Worm (Caenorhabditis elegans) whole organism, young adult: ENCODE data around the gene C06H2.7.

Experiments used
- B0019.2 ChIP-seq: fragments of 200-800 bp; sonication (Bioruptor generic); conservative IDR thresholded peaks from 2 replicates; pipeline ENCODE4 v1.3.6; 2022; ENCODE audit warnings: missing genetic modification reagents, missing genetic modification characterization, missing compliant biosample characterization
- B0035.1 ChIP-seq: sonication (generic microtip); optimal IDR thresholded peaks from 2 replicates; lab custom pipeline; 2016; ENCODE audit warnings: missing genetic modification characterization, mild to moderate bottlenecking, missing compliant biosample characterization, missing genotype, missing genetic modification reagents
- F10E7.11 ChIP-seq: sonication (generic microtip); optimal IDR thresholded peaks from 2 replicates; lab custom pipeline; 2017; ENCODE audit warnings: mild to moderate bottlenecking, missing genetic modification characterization, moderate library complexity, missing compliant biosample characterization
- F22D6.2 ChIP-seq: sonication (generic microtip); optimal IDR thresholded peaks from 2 replicates; lab custom pipeline; 2016; ENCODE audit warnings: mild to moderate bottlenecking, missing genetic modification characterization, missing compliant biosample characterization
- F33H1.4 ChIP-seq: fragments of 200-800 bp; sonication (Bioruptor generic); IDR thresholded peaks from 2 replicates; pipeline ENCODE4 v1.3.6; 2022; ENCODE audit warnings: missing genetic modification reagents, missing genetic modification characterization, missing compliant biosample characterization
- F37B4.10 ChIP-seq: fragments of 200-800 bp; sonication (Bioruptor generic); IDR thresholded peaks from 2 replicates; pipeline ENCODE4 v1.3.6; 2022; ENCODE audit warnings: missing genetic modification characterization, missing compliant biosample characterization
- T26A5.8 ChIP-seq: sonication (generic microtip); optimal IDR thresholded peaks from 2 replicates; lab custom pipeline; 2016; ENCODE audit warnings: missing genetic modification characterization, missing compliant biosample characterization
- Y53F4B.3 ChIP-seq: fragments of 200-800 bp; sonication (Bioruptor generic); IDR thresholded peaks from 2 replicates; pipeline ENCODE4 v1.3.6; 2022; ENCODE audit warnings: missing genetic modification reagents, missing genetic modification characterization, missing compliant biosample characterization
- Y53G8AR.9 ChIP-seq: fragments of 200-800 bp; sonication (Bioruptor generic); conservative IDR thresholded peaks from 2 replicates; pipeline ENCODE4 v1.3.6; 2022; ENCODE audit warnings: missing genetic modification reagents, missing genetic modification characterization, missing compliant biosample characterization
- Y79H2A.3 ChIP-seq: fragments of 200-800 bp; sonication (Bioruptor generic); conservative IDR thresholded peaks from 2 replicates; pipeline ENCODE4 v1.3.6; 2022; ENCODE audit warnings: missing genetic modification reagents, missing genetic modification characterization, missing compliant biosample characterization
- akir-1 ChIP-seq: fragments of 200-800 bp; sonication (Bioruptor generic); optimal IDR thresholded peaks from 2 replicates; lab custom pipeline; 2018; ENCODE audit warnings: mild to moderate bottlenecking, missing genetic modification characterization, moderate library complexity, missing compliant biosample characterization
- athp-1 ChIP-seq: sonication (generic microtip); optimal IDR thresholded peaks from 2 replicates; lab custom pipeline; 2017; ENCODE audit warnings: mild to moderate bottlenecking, missing genetic modification characterization, missing compliant biosample characterization
- attf-5 ChIP-seq: fragments of 200-800 bp; sonication (Bioruptor generic); optimal IDR thresholded peaks from 2 replicates; lab custom pipeline; 2018; ENCODE audit warnings: mild to moderate bottlenecking, missing genetic modification characterization, missing compliant biosample characterization
- bed-1 ChIP-seq: fragments of 200-800 bp; sonication (Bioruptor generic); IDR thresholded peaks from 2 replicates; pipeline ENCODE4 v1.3.6; 2022; ENCODE audit warnings: missing genetic modification reagents, missing genetic modification characterization, missing compliant biosample characterization
- bed-2 ChIP-seq: fragments of 200-800 bp; sonication (Bioruptor generic); IDR thresholded peaks from 2 replicates; pipeline ENCODE4 v1.3.6; 2022; ENCODE audit warnings: missing genetic modification reagents, missing genetic modification characterization, missing compliant biosample characterization
- ccch-3 ChIP-seq: fragments of 200-800 bp; sonication (Bioruptor generic); optimal IDR thresholded peaks from 2 replicates; lab custom pipeline; 2018; ENCODE audit warnings: mild to moderate bottlenecking, missing genetic modification characterization, missing compliant biosample characterization
- cebp-2 ChIP-seq: fragments of 200-800 bp; sonication (Bioruptor generic); IDR thresholded peaks from 2 replicates; pipeline ENCODE4 v1.3.6; 2022; ENCODE audit warnings: missing genetic modification characterization, missing compliant biosample characterization
- ceh-100 ChIP-seq: fragments of 200-800 bp; sonication (Bioruptor generic); IDR thresholded peaks from 2 replicates; pipeline ENCODE4 v1.3.6; 2022; ENCODE audit warnings: missing genetic modification reagents, missing genetic modification characterization, missing compliant biosample characterization
- dox-1 ChIP-seq: fragments of 200-800 bp; sonication (Bioruptor generic); IDR thresholded peaks from 2 replicates; pipeline ENCODE4 v1.3.6; 2022; ENCODE audit warnings: missing genetic modification reagents, missing genetic modification characterization, missing compliant biosample characterization
- dpff-1 ChIP-seq: sonication (generic microtip); optimal IDR thresholded peaks from 2 replicates; lab custom pipeline; 2017; ENCODE audit warnings: mild to moderate bottlenecking, missing genetic modification characterization, missing compliant biosample characterization
- ekl-4 ChIP-seq: fragments of 200-800 bp; sonication (Bioruptor generic); IDR thresholded peaks from 2 replicates; pipeline ENCODE4 v1.3.6; 2022; ENCODE audit warnings: missing genetic modification reagents, missing genetic modification characterization, missing compliant biosample characterization
- fkh-3 ChIP-seq: sonication (generic microtip); optimal IDR thresholded peaks from 2 replicates; lab custom pipeline; 2016; ENCODE audit warnings: mild to moderate bottlenecking, missing genetic modification characterization, missing compliant biosample characterization
- hlh-12 ChIP-seq: sonication (generic microtip); optimal IDR thresholded peaks from 2 replicates; lab custom pipeline; 2016; ENCODE audit warnings: missing genetic modification characterization, missing compliant biosample characterization
- hmg-1.2 ChIP-seq: fragments of 200-800 bp; sonication (Bioruptor generic); IDR thresholded peaks from 2 replicates; pipeline ENCODE4 v1.3.6; 2022; ENCODE audit warnings: missing genetic modification reagents, missing genetic modification characterization, missing compliant biosample characterization
- lag-1 ChIP-seq: fragments of 200-800 bp; sonication (Bioruptor generic); IDR thresholded peaks from 2 replicates; pipeline ENCODE4 v1.3.6; 2022; ENCODE audit warnings: missing genetic modification reagents, missing genetic modification characterization, missing compliant biosample characterization
- let-607 ChIP-seq, 2 experiments: fragments of 200-800 bp in 1 of 2; sonication (Bioruptor generic) in 1 of 2; sonication (generic microtip) in 1 of 2; optimal IDR thresholded peaks; 2 replicates each; lab custom pipeline; 2016 to 2018; ENCODE audit warnings: mild to moderate bottlenecking in 2 of 2, missing compliant biosample characterization in 2 of 2, missing genetic modification characterization in 2 of 2, moderate library complexity in 2 of 2, missing genotype in 1 of 2
- lin-26 ChIP-seq: fragments of 200-800 bp; sonication (Bioruptor generic); IDR thresholded peaks from 2 replicates; pipeline ENCODE4 v1.3.6; 2022; ENCODE audit warnings: missing genetic modification reagents, missing genetic modification characterization, missing compliant biosample characterization
- lir-1 ChIP-seq: fragments of 200-800 bp; sonication (Bioruptor generic); conservative IDR thresholded peaks from 2 replicates; pipeline ENCODE4 v1.3.6; 2022; ENCODE audit warnings: missing genetic modification reagents, missing genetic modification characterization, missing compliant biosample characterization
- lsy-27 ChIP-seq: sonication (generic microtip); optimal IDR thresholded peaks from 2 replicates; lab custom pipeline; 2017; ENCODE audit warnings: missing genetic modification characterization, mild to moderate bottlenecking, missing compliant biosample characterization, antibody characterized with exemption, missing genotype, borderline replicate concordance; ENCODE audit not compliant: insufficient read depth
- mcd-1 ChIP-seq: fragments of 200-800 bp; sonication (Bioruptor generic); IDR thresholded peaks from 2 replicates; pipeline ENCODE4 v1.3.6; 2022; ENCODE audit warnings: missing genetic modification reagents, missing genetic modification characterization, missing compliant biosample characterization
- mel-28 ChIP-seq: sonication (generic microtip); optimal IDR thresholded peaks from 2 replicates; lab custom pipeline; 2016; ENCODE audit warnings: borderline replicate concordance, mild to moderate bottlenecking, missing genetic modification characterization, missing compliant biosample characterization
- mes-4 ChIP-seq: sonication (generic microtip); optimal IDR thresholded peaks from 2 replicates; lab custom pipeline; 2016; ENCODE audit warnings: missing genotype, missing genetic modification characterization, missing compliant biosample characterization
- nhr-27 ChIP-seq: fragments of 200-800 bp; sonication (Bioruptor generic); optimal IDR thresholded peaks from 2 replicates; lab custom pipeline; 2018; ENCODE audit warnings: mild to moderate bottlenecking, missing genetic modification characterization, moderate library complexity, missing compliant biosample characterization
- nhr-80 ChIP-seq: sonication (generic microtip); optimal IDR thresholded peaks from 2 replicates; lab custom pipeline; 2016; ENCODE audit warnings: missing genetic modification characterization, missing compliant biosample characterization
- nhr-90 ChIP-seq: sonication (generic microtip); optimal IDR thresholded peaks from 2 replicates; lab custom pipeline; 2016; ENCODE audit warnings: missing genotype, mild to moderate bottlenecking, missing genetic modification characterization, missing compliant biosample characterization
- pbrm-1 ChIP-seq: fragments of 200-800 bp; sonication (Bioruptor generic); IDR thresholded peaks from 2 replicates; pipeline ENCODE4 v1.3.6; 2022; ENCODE audit warnings: missing genetic modification reagents, missing genetic modification characterization, missing compliant biosample characterization
- repo-1 ChIP-seq: sonication (generic microtip); optimal IDR thresholded peaks from 2 replicates; lab custom pipeline; 2017; ENCODE audit warnings: mild to moderate bottlenecking, missing genetic modification characterization, missing compliant biosample characterization
- snpc-1.1 ChIP-seq: sonication (generic microtip); optimal IDR thresholded peaks from 2 replicates; lab custom pipeline; 2017; ENCODE audit warnings: missing genetic modification characterization, mild to moderate bottlenecking, missing compliant biosample characterization, antibody characterized with exemption, moderate library complexity, missing genotype, missing genetic modification reagents; ENCODE audit not compliant: insufficient read depth
- snpc-4 ChIP-seq, 5 experiments: fragments of 150-350 bp in 1 of 5; sonication (generic microtip) in 4 of 5; optimal IDR thresholded peaks; 2 replicates each; lab custom pipeline; 2014 to 2018; ENCODE audit warnings: missing genetic modification characterization in 5 of 5, missing biosample characterization in 3 of 5, antibody characterized with exemption in 2 of 5, mild to moderate bottlenecking in 2 of 5, missing compliant biosample characterization in 2 of 5, missing genotype in 2 of 5, moderate library complexity in 2 of 5, missing genetic modification reagents in 1 of 5
- tbp1 ChIP-seq: fragments of 200-800 bp; sonication (Bioruptor generic); optimal IDR thresholded peaks from 2 replicates; lab custom pipeline; 2018; ENCODE audit warnings: mild to moderate bottlenecking, missing genetic modification characterization, missing compliant biosample characterization
- tlf-1 ChIP-seq: fragments of 200-800 bp; sonication (Bioruptor generic); optimal IDR thresholded peaks from 2 replicates; lab custom pipeline; 2018; ENCODE audit warnings: mild to moderate bottlenecking, missing genetic modification characterization, missing compliant biosample characterization
- unc-62 ChIP-seq: fragments of 150-350 bp; optimal IDR thresholded peaks from 2 replicates; lab custom pipeline; 2014; ENCODE audit warnings: missing biosample characterization, missing genetic modification reagents, missing genetic modification characterization
- zfh-2 ChIP-seq: fragments of 200-800 bp; sonication (Bioruptor generic); conservative IDR thresholded peaks from 2 replicates; pipeline ENCODE4 v1.3.6; 2022; ENCODE audit warnings: missing genetic modification reagents, missing genetic modification characterization, missing compliant biosample characterization
- ztf-22 ChIP-seq: fragments of 200-800 bp; sonication (Bioruptor generic); optimal IDR thresholded peaks from 2 replicates; lab custom pipeline; 2018; ENCODE audit warnings: mild to moderate bottlenecking, missing genetic modification characterization, moderate library complexity, missing compliant biosample characterization
- ztf-26 ChIP-seq: sonication (generic microtip); optimal IDR thresholded peaks from 2 replicates; lab custom pipeline; 2017; ENCODE audit warnings: missing genetic modification characterization, missing compliant biosample characterization
- ztf-3 ChIP-seq: fragments of 200-800 bp; sonication (Bioruptor generic); optimal IDR thresholded peaks from 2 replicates; lab custom pipeline; 2018; ENCODE audit warnings: mild to moderate bottlenecking, missing genetic modification characterization, missing compliant biosample characterization
- ztf-6 ChIP-seq: fragments of 200-800 bp; sonication (Bioruptor generic); IDR thresholded peaks from 2 replicates; pipeline ENCODE4 v1.3.6; 2022; ENCODE audit warnings: missing genetic modification reagents, missing genetic modification characterization, missing compliant biosample characterization

The C06H2.7 gene

ce11 chrV:11123817-11124337 lies 20.7 kb downstream of the C06H2.7 start, which contains the start of the genes atp-5 and lmtr-3 (continued):
- peak; percentile 81 for TF ChIP-seq nhr-80 (tag; lab: Kevin White, UChicago)
- TF ChIP-seq ekl-4 (GFP tag; lab: Robert Waterston, UW), result no peak
- TF ChIP-seq tbp1 (GFP tag; lab: Kevin White, UChicago), result peak; percentile 47
- TF ChIP-seq F33H1.4, result peak; percentile 31; the same call in 1 of the 2 replicates
- TF ChIP-seq ccch-3 (GFP tag; lab: Kevin White, UChicago), result peak; percentile 23
- no peak for TF ChIP-seq cebp-2 (GFP tag; lab: Robert Waterston, UW)
- no peak for TF ChIP-seq akir-1
- no peak for TF ChIP-seq dpff-1
- peak; percentile 30 for TF ChIP-seq tlf-1 (GFP tag; lab: Kevin White, UChicago)
- TF ChIP-seq F37B4.10, result no peak
- TF ChIP-seq let-607 (tag; optimal IDR thresholded peaks at IDR 0.05; lab: Kevin White, UChicago), result no peak
- no peak for TF ChIP-seq ztf-26
- no peak for TF ChIP-seq lsy-27
- no peak for TF ChIP-seq mes-4 (tag; lab: Kevin White, UChicago)
- peak; percentile 76 for TF ChIP-seq B0019.2 (GFP tag; lab: Robert Waterston, UW)
- peak; percentile 91 for TF ChIP-seq attf-5
- peak; percentile 33; the same call in 1 of the 2 replicates for TF ChIP-seq lin-26
- TF ChIP-seq lag-1 (GFP tag; lab: Robert Waterston, UW), result no peak
- no peak for TF ChIP-seq T26A5.8
- TF ChIP-seq mcd-1, result peak; percentile 64
- no peak for TF ChIP-seq hlh-12
- peak; percentile 65; the same call in 1 of the 2 replicates for TF ChIP-seq lir-1
- TF ChIP-seq ceh-100 (GFP tag; lab: Robert Waterston, UW), result peak; percentile 75
- no peak for TF ChIP-seq zfh-2
- TF ChIP-seq B0035.1 (tag; lab: Kevin White, UChicago), result no peak
- no peak for TF ChIP-seq F22D6.2 (tag; lab: Kevin White, UChicago)
- TF ChIP-seq pbrm-1 (GFP tag; lab: Robert Waterston, UW), result peak; percentile 65; the same call in 1 of the 2 replicates
- no peak for TF ChIP-seq F10E7.11 (tag; lab: Kevin White, UChicago)
- TF ChIP-seq snpc-4 (GFP tag; optimal IDR thresholded peaks at IDR 0.05; lab: Kevin White, UChicago), result peak; percentile 29
- peak; percentile 7 to 62 (median 49) for TF ChIP-seq snpc-4 (tag; optimal IDR thresholded peaks at IDR 0.05; lab: Kevin White, UChicago)
- no peak for TF ChIP-seq ztf-3 (GFP tag; lab: Kevin White, UChicago)
- TF ChIP-seq unc-62 (GFP tag; lab: Kevin White, UChicago), result no peak
- no peak; the same call in 1 of the 2 replicates for TF ChIP-seq ztf-6 (GFP tag; lab: Robert Waterston, UW)
- no peak for TF ChIP-seq ztf-22 (GFP tag; lab: Kevin White, UChicago)
- peak; percentile 94 for TF ChIP-seq bed-2 (GFP tag; lab: Robert Waterston, UW)
- TF ChIP-seq mel-28, result no peak
- TF ChIP-seq athp-1 (tag; lab: Kevin White, UChicago), result peak; percentile 47
- no peak for TF ChIP-seq repo-1 (tag; lab: Kevin White, UChicago)
- no peak for TF ChIP-seq fkh-3 (tag; lab: Kevin White, UChicago)
- TF ChIP-seq snpc-1.1, result peak; percentile 22
- 0 out of 2 replicates have a peak, but pooled peaks have one; percentile 37 for TF ChIP-seq Y53G8AR.9 (GFP tag; lab: Robert Waterston, UW)
- no peak; the same call in 1 of the 2 replicates for TF ChIP-seq hmg-1.2 (GFP tag; lab: Robert Waterston, UW)
- no peak for TF ChIP-seq nhr-90 (tag; lab: Kevin White, UChicago)
- TF ChIP-seq Y53F4B.3 (GFP tag; lab: Robert Waterston, UW), result no peak
- TF ChIP-seq Y79H2A.3 (GFP tag; lab: Robert Waterston, UW), result peak; percentile 74; the same call in 1 of the 2 replicates
- TF ChIP-seq nhr-27 (tag; lab: Kevin White, UChicago), result no peak
- TF ChIP-seq dox-1 (GFP tag; lab: Robert Waterston, UW), result peak; percentile 93
- TF ChIP-seq bed-1 (GFP tag; lab: Robert Waterston, UW), result no peak
